Worm (Caenorhabditis elegans) whole organism, L4/young adult: ENCODE results near the gene C25E10.8.

Experiments used
- W03F9.2 ChIP-seq: fragments of 150-350 bp; optimal IDR thresholded peaks from 2 replicates; lab custom pipeline; 2014; ENCODE audit warnings: missing biosample characterization, missing genetic modification characterization
- dao-5 ChIP-seq: sonication (generic microtip); optimal IDR thresholded peaks from 2 replicates; lab custom pipeline; 2016; ENCODE audit warnings: missing genotype, missing genetic modification characterization, moderate library complexity, missing compliant biosample characterization
- him-1 ChIP-seq: sonication (generic microtip); optimal IDR thresholded peaks from 2 replicates; lab custom pipeline; 2016; ENCODE audit warnings: missing genotype, missing genetic modification reagents, missing genetic modification characterization, missing compliant biosample characterization

C25E10.8 gene

ce11 chrV:9058627-9059026 lies 4.8 kb upstream of the C25E10.8 start, which contains the start of gene C25E10.11:
Gene C25E10.11 (minus strand): TSS chrV:9058727.
- no peak for TF ChIP-seq him-1 (tag; lab: Kevin White, UChicago)
- no peak for TF ChIP-seq dao-5 (tag; lab: Kevin White, UChicago)
- TF ChIP-seq W03F9.2 (tag; lab: Kevin White, UChicago): no peak

ce11 chrV:9056253-9056652 lies 2.4 kb upstream of the C25E10.8 start, which contains the start of gene C25E10.10:
Gene C25E10.10 (minus strand): TSS chrV:9056353.
- TF ChIP-seq dao-5 (tag; lab: Kevin White, UChicago): no peak
- no peak for TF ChIP-seq W03F9.2 (tag; lab: Kevin White, UChicago)
- TF ChIP-seq him-1 (tag; lab: Kevin White, UChicago): no peak

ce11 chrV:9055644-9056043 lies 1.8 kb upstream of the C25E10.8 start:
- TF ChIP-seq W03F9.2 (tag; lab: Kevin White, UChicago) (no peak), dao-5 (tag; lab: Kevin White, UChicago) (no peak), him-1 (tag; lab: Kevin White, UChicago) (no peak)

- no peak for TF ChIP-seq him-1 (tag; lab: Kevin White, UChicago)
- TF ChIP-seq dao-5 (tag; lab: Kevin White, UChicago): no peak
- no peak for TF ChIP-seq W03F9.2 (tag; lab: Kevin White, UChicago)
Observed at ce11 chrV:9054771-9055170, 902 bp upstream of the C25E10.8 start, which contains the start of gene swm-1. Gene swm-1 (minus strand): TSS chrV:9054871.

- TF ChIP-seq W03F9.2 (tag; lab: Kevin White, UChicago) (no peak), him-1 (tag; lab: Kevin White, UChicago) (no peak), dao-5 (tag; lab: Kevin White, UChicago) (no peak)
Observed at ce11 chrV:9053235-9053634, 634 bp downstream of the C25E10.8 start.

ce11 chrV:9051100-9051499 lies 2.8 kb downstream of the C25E10.8 start, which contains the start of gene C25E10.7:
Gene C25E10.7 (minus strand): TSS chrV:9051200.
- no peak for TF ChIP-seq W03F9.2 (tag; lab: Kevin White, UChicago)

ce11 chrV:9049271-9049670 lies 4.6 kb downstream of the C25E10.8 start:
- TF ChIP-seq dao-5 (tag; lab: Kevin White, UChicago): no peak
- TF ChIP-seq him-1 (tag; lab: Kevin White, UChicago): no peak
- no peak for TF ChIP-seq W03F9.2 (tag; lab: Kevin White, UChicago)

- TF ChIP-seq W03F9.2 (tag; lab: Kevin White, UChicago) (no peak), him-1 (tag; lab: Kevin White, UChicago) (no peak), dao-5 (tag; lab: Kevin White, UChicago) (no peak)
Observed at ce11 chrV:9047555-9048049, 6.3 kb downstream of the C25E10.8 start, which contains the start of gene C25E10.17. Gene C25E10.17 (minus strand): TSS chrV:9047605.

- TF ChIP-seq dao-5 (tag; lab: Kevin White, UChicago) (no peak), W03F9.2 (tag; lab: Kevin White, UChicago) (no peak), him-1 (tag; lab: Kevin White, UChicago) (no peak)
Observed at ce11 chrV:9044871-9045270, 9.0 kb downstream of the C25E10.8 start, which contains the start of gene nhr-30. Gene nhr-30 (plus strand): TSS chrV:9045171.

- TF ChIP-seq him-1 (tag; lab: Kevin White, UChicago): no peak
- no peak for TF ChIP-seq W03F9.2 (tag; lab: Kevin White, UChicago)
Observed at ce11 chrV:9041030-9041429, 12.8 kb downstream of the C25E10.8 start, which contains the start of gene cyp-33B1. Gene cyp-33B1 (plus strand): TSS chrV:9041330.

ce11 chrV:9035685-9036084 lies 18.2 kb downstream of the C25E10.8 start, which contains the start of gene srsx-34:
Gene srsx-34 (plus strand): TSS chrV:9035985.
- TF ChIP-seq dao-5 (tag; lab: Kevin White, UChicago) (no peak), W03F9.2 (tag; lab: Kevin White, UChicago) (no peak), him-1 (tag; lab: Kevin White, UChicago) (no peak)

ce11 chrV:9033267-9033666 lies 20.6 kb downstream of the C25E10.8 start, which contains the start of gene C25E10.4:
Gene C25E10.4 (plus strand): TSS chrV:9033567.
- TF ChIP-seq W03F9.2 (tag; lab: Kevin White, UChicago): no peak
- TF ChIP-seq dao-5 (tag; lab: Kevin White, UChicago): no peak
- no peak for TF ChIP-seq him-1 (tag; lab: Kevin White, UChicago)

ce11 chrV:9030248-9030647 lies 23.6 kb downstream of the C25E10.8 start, which contains the start of gene C25E10.5:
Gene C25E10.5 (plus strand): TSS chrV:9030548.
- TF ChIP-seq W03F9.2 (tag; lab: Kevin White, UChicago): no peak
- TF ChIP-seq dao-5 (tag; lab: Kevin White, UChicago): no peak
- no peak for TF ChIP-seq him-1 (tag; lab: Kevin White, UChicago)

- TF ChIP-seq him-1 (tag; lab: Kevin White, UChicago): no peak
- no peak for TF ChIP-seq W03F9.2 (tag; lab: Kevin White, UChicago)
- no peak for TF ChIP-seq dao-5 (tag; lab: Kevin White, UChicago)
Observed at ce11 chrV:9024713-9025112, 29.2 kb downstream of the C25E10.8 start, which contains the start of gene bus-1. Gene bus-1 (minus strand): TSS chrV:9024813.
